Worm (Caenorhabditis elegans) whole organism, L3 larva: Measurements from ENCODE around the gene srw-89.

Source experiments
- daf-12 ChIP-seq: fragments of 150-350 bp; optimal IDR thresholded peaks from 2 replicates; lab custom pipeline; 2014; ENCODE audit warnings: missing biosample characterization, missing genetic modification reagents, missing genetic modification characterization
- pqm-1 ChIP-seq: fragments of 150-350 bp; optimal IDR thresholded peaks from 2 replicates; lab custom pipeline; 2017; ENCODE audit warnings: missing biosample characterization, missing genetic modification characterization, inconsistent platforms
- ztf-11 ChIP-seq: fragments of 150-350 bp; optimal IDR thresholded peaks from 2 replicates; lab custom pipeline; 2014; ENCODE audit warnings: missing biosample characterization, missing genetic modification characterization

ce11 chrV:4016780-4017179 is at the start of gene srw-89:
- TF ChIP-seq daf-12 (tag; lab: Kevin White, UChicago) (no peak), pqm-1 (tag; lab: Kevin White, UChicago) (no peak), ztf-11 (tag; lab: Kevin White, UChicago) (no peak)
